Worm (Caenorhabditis elegans) whole organism, mixed stage, embryonic: Measurements from ENCODE around the gene F32D1.8.

Experiments
- bed-3 ChIP-seq: fragments of 200-800 bp; sonication (Bioruptor generic); optimal IDR thresholded peaks from 3 replicates; lab custom pipeline; 2018; ENCODE audit warnings: mild to moderate bottlenecking, missing genetic modification characterization, moderate library complexity, missing compliant biosample characterization
- blmp-1 ChIP-seq: fragments of 150-350 bp; optimal IDR thresholded peaks from 2 replicates; lab custom pipeline; 2014; ENCODE audit warnings: missing biosample characterization, missing genetic modification characterization
- ceh-39 ChIP-seq: fragments of 150-350 bp; optimal IDR thresholded peaks from 2 replicates; lab custom pipeline; 2014; ENCODE audit warnings: missing biosample characterization, missing genetic modification characterization
- ceh-83 ChIP-seq: fragments of 200-800 bp; sonication (Bioruptor generic); optimal IDR thresholded peaks from 2 replicates; lab custom pipeline; 2018; ENCODE audit warnings: mild to moderate bottlenecking, missing genetic modification characterization, missing compliant biosample characterization
- ces-1 ChIP-seq: fragments of 150-350 bp; optimal IDR thresholded peaks from 2 replicates; lab custom pipeline; 2014; ENCODE audit warnings: missing biosample characterization, missing genetic modification reagents, missing genetic modification characterization
- cnd-1 ChIP-seq: fragments of 200-800 bp; sonication (Bioruptor generic); optimal IDR thresholded peaks from 2 replicates; lab custom pipeline; 2018; ENCODE audit warnings: mild to moderate bottlenecking, missing genetic modification characterization, missing compliant biosample characterization
- drap-1 ChIP-seq: fragments of 200-800 bp; sonication (Bioruptor generic); optimal IDR thresholded peaks from 3 replicates; lab custom pipeline; 2018; ENCODE audit warnings: mild to moderate bottlenecking, missing genetic modification characterization, missing compliant biosample characterization
- elt-1 ChIP-seq: sonication (generic microtip); optimal IDR thresholded peaks from 2 replicates; lab custom pipeline; 2017; ENCODE audit warnings: missing genetic modification characterization, mild to moderate bottlenecking, missing compliant biosample characterization, antibody characterized with exemption, moderate library complexity, borderline replicate concordance; ENCODE audit not compliant: insufficient read depth
- elt-3 ChIP-seq: fragments of 150-350 bp; optimal IDR thresholded peaks from 2 replicates; lab custom pipeline; 2014; ENCODE audit warnings: missing biosample characterization, missing genetic modification characterization
- flh-1 ChIP-seq: fragments of 200-800 bp; sonication (Bioruptor generic); optimal IDR thresholded peaks from 2 replicates; lab custom pipeline; 2018; ENCODE audit warnings: mild to moderate bottlenecking, missing genetic modification characterization, moderate library complexity, missing compliant biosample characterization
- ham-2 ChIP-seq: fragments of 200-800 bp; sonication (Bioruptor generic); optimal IDR thresholded peaks from 2 replicates; lab custom pipeline; 2018; ENCODE audit warnings: mild to moderate bottlenecking, missing genetic modification characterization, missing compliant biosample characterization
- hlh-1 ChIP-seq: fragments of 150-350 bp; optimal IDR thresholded peaks from 2 replicates; lab custom pipeline; 2014; ENCODE audit warnings: missing biosample characterization, missing genetic modification reagents, missing genetic modification characterization
- lin-13 ChIP-seq: fragments of 150-350 bp; optimal IDR thresholded peaks from 2 replicates; lab custom pipeline; 2014; ENCODE audit warnings: missing biosample characterization, missing genetic modification characterization
- lin-32 ChIP-seq: fragments of 200-800 bp; sonication (Bioruptor generic); optimal IDR thresholded peaks from 2 replicates; lab custom pipeline; 2018; ENCODE audit warnings: mild to moderate bottlenecking, missing genetic modification characterization, missing compliant biosample characterization
- lsy-2 ChIP-seq: fragments of 150-350 bp; optimal IDR thresholded peaks from 2 replicates; lab custom pipeline; 2014; ENCODE audit warnings: missing biosample characterization, missing genetic modification characterization
- mab-5 ChIP-seq: fragments of 150-350 bp; optimal IDR thresholded peaks from 2 replicates; lab custom pipeline; 2014; ENCODE audit warnings: missing biosample characterization, missing genetic modification characterization
- mep-1 ChIP-seq: fragments of 150-350 bp; optimal IDR thresholded peaks from 2 replicates; lab custom pipeline; 2017; ENCODE audit warnings: missing biosample characterization, missing genetic modification reagents, missing genetic modification characterization, inconsistent platforms
- mls-2 ChIP-seq: sonication (generic microtip); optimal IDR thresholded peaks from 2 replicates; lab custom pipeline; 2016; ENCODE audit warnings: mild to moderate bottlenecking, missing genetic modification characterization, moderate library complexity, missing compliant biosample characterization
- nhr-12 ChIP-seq: fragments of 150-350 bp; optimal IDR thresholded peaks from 2 replicates; lab custom pipeline; 2014; ENCODE audit warnings: missing biosample characterization, missing genetic modification characterization
- nhr-2 ChIP-seq: fragments of 150-350 bp; optimal IDR thresholded peaks from 2 replicates; lab custom pipeline; 2014; ENCODE audit warnings: missing biosample characterization, missing genetic modification characterization
- nhr-237 ChIP-seq: fragments of 150-350 bp; optimal IDR thresholded peaks from 2 replicates; lab custom pipeline; 2014; ENCODE audit warnings: missing biosample characterization, missing genetic modification characterization
- nhr-28 ChIP-seq: fragments of 150-350 bp; optimal IDR thresholded peaks from 2 replicates; lab custom pipeline; 2014; ENCODE audit warnings: missing biosample characterization, missing genetic modification characterization
- nhr-76 ChIP-seq: sonication (generic microtip); optimal IDR thresholded peaks from 2 replicates; lab custom pipeline; 2017; ENCODE audit warnings: missing biosample characterization, missing genetic modification characterization
- pha-4 ChIP-seq: fragments of 150-350 bp; optimal IDR thresholded peaks from 2 replicates; lab custom pipeline; 2018; ENCODE audit warnings: missing biosample characterization, missing genetic modification reagents, missing genetic modification characterization
- sem-2 ChIP-seq: fragments of 200-800 bp; sonication (Bioruptor generic); optimal IDR thresholded peaks from 2 replicates; lab custom pipeline; 2018; ENCODE audit warnings: mild to moderate bottlenecking, missing genetic modification characterization, missing compliant biosample characterization
- snpc-4 ChIP-seq: fragments of 150-350 bp; optimal IDR thresholded peaks from 2 replicates; lab custom pipeline; 2014; ENCODE audit warnings: missing biosample characterization, missing genetic modification characterization
- sptf-1 ChIP-seq: sonication (generic microtip); optimal IDR thresholded peaks from 2 replicates; lab custom pipeline; 2017; ENCODE audit warnings: mild to moderate bottlenecking, missing genetic modification characterization, moderate library complexity, missing compliant biosample characterization
- tbx-8 ChIP-seq: fragments of 200-800 bp; sonication (Bioruptor generic); optimal IDR thresholded peaks from 2 replicates; lab custom pipeline; 2018; ENCODE audit warnings: mild to moderate bottlenecking, missing genetic modification characterization, moderate library complexity, missing compliant biosample characterization
- unc-39 ChIP-seq: fragments of 150-350 bp; optimal IDR thresholded peaks from 2 replicates; lab custom pipeline; 2014; ENCODE audit warnings: missing biosample characterization, missing genetic modification characterization
- unc-62 ChIP-seq: fragments of 150-350 bp; optimal IDR thresholded peaks from 2 replicates; lab custom pipeline; 2014; ENCODE audit warnings: missing biosample characterization, missing genetic modification reagents, missing genetic modification characterization
- zip-8 ChIP-seq: fragments of 150-350 bp; optimal IDR thresholded peaks from 2 replicates; lab custom pipeline; 2014; ENCODE audit warnings: missing biosample characterization, missing genetic modification characterization
- ztf-11 ChIP-seq: fragments of 150-350 bp; optimal IDR thresholded peaks from 2 replicates; lab custom pipeline; 2014; ENCODE audit warnings: missing biosample characterization, missing genetic modification characterization

Gene F32D1.8

DNA sequence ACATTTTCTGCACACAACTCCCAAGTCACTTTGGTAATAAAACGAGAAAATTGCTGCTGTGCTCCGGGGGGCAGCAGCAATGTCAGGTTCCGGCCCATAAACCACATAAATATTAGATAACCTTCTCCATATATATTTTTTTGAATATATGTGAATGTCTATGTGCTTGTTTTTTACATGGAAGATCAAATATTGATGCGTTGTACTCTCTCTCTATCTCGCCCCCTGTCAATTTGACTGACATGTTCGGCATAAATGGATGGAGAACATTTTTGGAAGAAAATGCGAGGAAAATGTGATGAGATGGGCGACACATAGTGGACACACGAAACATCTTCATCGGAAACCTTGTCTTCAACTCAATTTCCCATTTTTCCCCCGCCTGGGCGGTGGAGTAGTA lies 17.5 kb downstream of the F32D1.8 start:
- TF ChIP-seq mls-2 (tag; lab: Kevin White, UChicago) (no peak), ces-1 (GFP tag; lab: Kevin White, UChicago) (no peak), cnd-1 (tag; lab: Kevin White, UChicago) (no peak), ham-2 (GFP tag; lab: Kevin White, UChicago) (no peak), snpc-4 (no peak), nhr-28 (tag; lab: Kevin White, UChicago) (no peak), flh-1 (no peak), lin-32 (no peak), unc-62 (GFP tag; lab: Kevin White, UChicago) (peak; percentile 42)

DNA sequence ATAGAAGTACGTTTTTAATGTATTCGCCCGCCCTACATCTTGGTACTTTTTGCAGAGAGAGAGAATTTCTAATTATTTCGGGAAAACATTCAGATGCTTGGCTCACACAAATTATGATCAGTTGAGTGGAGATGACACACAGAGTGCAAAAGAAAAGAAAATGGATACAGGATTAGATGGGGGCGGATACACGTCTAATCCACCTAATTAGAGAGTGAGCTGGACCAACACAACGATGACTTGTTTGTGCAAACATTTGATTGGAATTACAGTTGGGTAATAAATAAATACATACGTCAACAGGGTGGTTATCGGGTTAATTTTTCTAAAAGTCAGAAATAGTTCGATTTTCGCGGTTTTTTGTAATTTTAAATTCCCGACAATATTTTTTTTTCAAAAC lies 18.4 kb downstream of the F32D1.8 start:
- TF ChIP-seq hlh-1 (no peak), mls-2 (tag; lab: Kevin White, UChicago) (peak; percentile 26), unc-39 (tag; lab: Kevin White, UChicago) (no peak), ces-1 (GFP tag; lab: Kevin White, UChicago) (peak; percentile 80), ham-2 (GFP tag; lab: Kevin White, UChicago) (no peak)
- TF ChIP-seq, all 35 proteins: peak for 2

DNA sequence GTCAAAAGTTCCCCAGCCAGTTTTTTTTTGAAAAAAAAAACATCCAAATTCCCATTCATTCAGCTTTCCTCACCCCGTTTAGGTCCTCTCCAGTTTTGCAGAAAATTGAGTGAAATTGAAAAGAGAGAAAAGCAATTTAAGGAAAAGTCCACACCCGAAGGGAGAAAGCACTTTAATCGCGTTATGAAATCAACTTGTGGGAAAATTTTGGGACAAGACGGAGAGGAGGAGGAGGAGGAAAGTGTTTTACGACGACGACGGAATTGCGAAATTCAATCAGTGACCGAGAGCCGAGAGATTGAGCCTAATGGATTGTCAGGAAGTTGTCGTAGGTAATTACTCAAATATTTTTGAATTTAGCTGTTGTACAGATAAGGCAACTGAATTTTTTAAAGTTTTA lies 20.2 kb downstream of the F32D1.8 start:
- TF ChIP-seq unc-62 (GFP tag; lab: Kevin White, UChicago) = peak; percentile 35
- TF ChIP-seq ces-1 (GFP tag; lab: Kevin White, UChicago) = peak; percentile 100
- TF ChIP-seq ham-2 (GFP tag; lab: Kevin White, UChicago) = no peak
- TF ChIP-seq, all 35 proteins: peak for 2

DNA sequence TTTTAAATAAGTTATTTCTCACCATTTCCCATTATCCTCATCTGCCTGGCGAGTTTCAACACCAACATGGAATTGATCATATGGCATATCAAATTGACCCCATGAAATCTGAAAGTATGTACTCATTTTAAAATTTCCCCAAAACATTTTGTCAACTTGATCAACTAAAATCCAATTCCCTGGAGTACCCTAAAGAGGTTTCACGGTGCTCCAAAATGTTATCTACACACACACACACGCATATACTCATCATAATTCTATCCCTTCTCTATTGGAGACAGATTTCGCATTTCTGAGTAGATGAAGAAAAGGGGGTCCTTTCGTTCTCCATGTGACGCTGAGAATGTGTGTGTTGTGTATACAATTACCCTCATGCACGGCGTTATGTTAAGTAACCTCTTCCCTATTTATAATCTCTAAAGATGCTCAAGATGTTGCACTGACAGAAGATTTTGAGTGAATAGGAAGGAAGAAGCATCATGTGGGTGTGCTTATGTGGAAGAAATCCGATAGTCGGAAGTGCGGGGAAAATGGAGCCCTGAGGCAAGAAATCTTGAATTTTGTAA lies 21.4 kb downstream of the F32D1.8 start:
- TF ChIP-seq sptf-1 (tag; lab: Kevin White, UChicago) (no peak), ces-1 (GFP tag; lab: Kevin White, UChicago) (peak; percentile 94)

DNA sequence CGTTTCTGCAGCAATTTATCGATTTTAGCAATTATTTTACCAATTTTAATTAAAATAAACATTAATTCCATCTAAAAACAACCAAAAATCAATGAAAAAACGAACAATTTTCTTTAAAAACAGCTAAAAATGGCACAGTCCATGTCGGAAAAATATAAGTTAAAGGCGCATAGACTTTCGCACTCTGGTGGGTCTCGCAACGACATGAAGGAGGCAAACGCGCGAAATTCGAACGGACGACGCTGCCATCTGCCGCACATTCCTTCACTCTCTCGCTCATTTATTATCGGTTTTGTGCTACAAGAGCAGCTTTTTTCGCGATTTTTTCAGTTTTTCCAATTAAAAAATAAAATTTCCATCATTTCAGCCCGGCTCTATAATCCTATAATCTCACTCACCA lies 30.7 kb downstream of the F32D1.8 start, which contains the start of gene mcm-7:
Gene mcm-7, plus strand, starts transcription at position 368 of the 400 bp plus-strand sequence.
- TF ChIP-seq lsy-2 (tag; lab: Kevin White, UChicago) (peak; percentile 74), drap-1 (no peak), cnd-1 (tag; lab: Kevin White, UChicago) (peak; percentile 50), hlh-1 (peak; percentile 59), zip-8 (tag; lab: Kevin White, UChicago) (no peak), pha-4 (tag; lab: Kevin White, UChicago) (peak; percentile 78), mab-5 (tag; lab: Kevin White, UChicago) (no peak), lin-13 (peak; percentile 68), nhr-237 (tag; lab: Kevin White, UChicago) (peak; percentile 1), ceh-39 (tag; lab: Kevin White, UChicago) (peak; percentile 64), ztf-11 (tag; lab: Kevin White, UChicago) (no peak), tbx-8 (GFP tag; lab: Kevin White, UChicago) (no peak), mep-1 (tag; lab: Kevin White, UChicago) (peak; percentile 40)

DNA sequence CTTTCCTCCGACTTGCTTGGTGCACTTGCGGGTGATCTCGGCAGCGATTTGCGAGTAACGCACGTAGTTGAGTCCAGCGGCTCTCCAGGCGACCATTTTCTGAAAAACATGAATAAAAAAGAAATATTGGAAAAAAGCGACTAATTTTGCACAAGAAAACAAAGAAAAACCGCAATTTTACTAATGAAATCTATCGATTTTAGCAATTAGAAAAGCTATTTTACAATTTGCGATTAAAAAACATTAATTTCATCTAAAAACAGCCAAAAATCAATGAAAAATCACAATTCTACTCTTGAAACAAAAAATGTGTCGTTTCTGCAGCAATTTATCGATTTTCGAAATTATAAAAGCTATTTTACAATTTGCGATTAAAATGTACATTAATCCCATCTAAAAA lies 31.2 kb downstream of the F32D1.8 start, which contains the start of gene hpo-18:
Gene hpo-18, minus strand, starts transcription at position 101 of the 400 bp plus-strand sequence.
- TF ChIP-seq nhr-237 (tag; lab: Kevin White, UChicago) = no peak
- no peak for TF ChIP-seq bed-3 (GFP tag; lab: Kevin White, UChicago)
- TF ChIP-seq blmp-1 (tag; lab: Kevin White, UChicago) = no peak
- TF ChIP-seq cnd-1 (tag; lab: Kevin White, UChicago) = no peak
- TF ChIP-seq mls-2 (tag; lab: Kevin White, UChicago) = no peak
- no peak for TF ChIP-seq flh-1
- no peak for TF ChIP-seq ceh-39 (tag; lab: Kevin White, UChicago)
- no peak for TF ChIP-seq lin-13
- TF ChIP-seq elt-3 = no peak
- no peak for TF ChIP-seq nhr-28 (tag; lab: Kevin White, UChicago)

DNA sequence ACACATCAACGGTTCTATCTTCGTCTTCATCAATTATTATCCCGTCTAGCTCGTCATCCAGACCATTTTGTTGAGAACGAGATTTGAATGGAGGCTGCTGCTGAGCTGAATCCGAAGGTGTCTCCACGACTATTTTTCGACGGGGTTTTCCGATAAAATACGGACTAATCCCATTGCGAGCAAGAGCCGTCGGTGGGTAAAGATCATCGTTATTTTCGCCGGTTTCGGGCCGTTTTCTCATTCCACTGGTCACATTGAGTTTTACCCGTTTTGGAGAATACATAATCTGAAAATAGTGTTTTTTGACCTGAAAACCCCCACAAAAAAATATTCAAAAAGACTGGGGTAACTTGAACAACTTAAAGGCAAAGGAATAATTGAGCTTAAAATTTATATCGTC lies 31.8 kb downstream of the F32D1.8 start, which contains the start of gene figl-1:
Gene figl-1, minus strand, starts transcription at position 286 of the 400 bp plus-strand sequence.
- TF ChIP-seq ceh-39 (tag; lab: Kevin White, UChicago) (no peak), nhr-76 (tag; lab: Kevin White, UChicago) (no peak), ceh-83 (GFP tag; lab: Kevin White, UChicago) (no peak), nhr-2 (tag; lab: Kevin White, UChicago) (no peak), unc-62 (GFP tag; lab: Kevin White, UChicago) (no peak), zip-8 (tag; lab: Kevin White, UChicago) (no peak), nhr-12 (tag; lab: Kevin White, UChicago) (no peak), ztf-11 (tag; lab: Kevin White, UChicago) (no peak), lsy-2 (tag; lab: Kevin White, UChicago) (no peak), sem-2 (no peak), elt-1 (tag; lab: Kevin White, UChicago) (no peak), nhr-237 (tag; lab: Kevin White, UChicago) (no peak), bed-3 (GFP tag; lab: Kevin White, UChicago) (no peak), blmp-1 (tag; lab: Kevin White, UChicago) (no peak), drap-1 (no peak), sptf-1 (tag; lab: Kevin White, UChicago) (no peak)
